Worm (Caenorhabditis elegans) whole organism, young adult: ENCODE measurements around the gene dpy-23.

Experiments used
- F49E8.2 ChIP-seq: sonication (generic microtip); optimal IDR thresholded peaks from 3 replicates; lab custom pipeline; 2017; ENCODE audit warnings: missing genetic modification characterization, mild to moderate bottlenecking, missing compliant biosample characterization, antibody characterized with exemption, moderate library complexity; ENCODE audit not compliant: insufficient read depth
- Y53F4B.3 ChIP-seq: fragments of 200-800 bp; sonication (Bioruptor generic); IDR thresholded peaks from 2 replicates; pipeline ENCODE4 v1.3.6; 2022; ENCODE audit warnings: missing genetic modification reagents, missing genetic modification characterization, missing compliant biosample characterization
- Y79H2A.3 ChIP-seq: fragments of 200-800 bp; sonication (Bioruptor generic); conservative IDR thresholded peaks from 2 replicates; pipeline ENCODE4 v1.3.6; 2022; ENCODE audit warnings: missing genetic modification reagents, missing genetic modification characterization, missing compliant biosample characterization
- akir-1 ChIP-seq: fragments of 200-800 bp; sonication (Bioruptor generic); optimal IDR thresholded peaks from 2 replicates; lab custom pipeline; 2018; ENCODE audit warnings: mild to moderate bottlenecking, missing genetic modification characterization, moderate library complexity, missing compliant biosample characterization
- ama-1 ChIP-seq, 3 experiments: fragments of 150-350 bp in 1 of 3; sonication (generic microtip) in 2 of 3; optimal IDR thresholded peaks; 2 replicates each; lab custom pipeline; 2014 to 2018; ENCODE audit warnings: missing biosample characterization in 2 of 3, missing genetic modification characterization in 2 of 3, missing genetic modification reagents in 2 of 3
- ccch-3 ChIP-seq: fragments of 200-800 bp; sonication (Bioruptor generic); optimal IDR thresholded peaks from 2 replicates; lab custom pipeline; 2018; ENCODE audit warnings: mild to moderate bottlenecking, missing genetic modification characterization, missing compliant biosample characterization
- gei-17 ChIP-seq: fragments of 200-800 bp; sonication (Bioruptor generic); optimal IDR thresholded peaks from 2 replicates; lab custom pipeline; 2018; ENCODE audit warnings: mild to moderate bottlenecking, missing genetic modification characterization, missing compliant biosample characterization
- him-1 ChIP-seq: sonication (generic microtip); optimal IDR thresholded peaks from 2 replicates; lab custom pipeline; 2016; ENCODE audit warnings: missing genotype, missing genetic modification reagents, missing genetic modification characterization, missing compliant biosample characterization
- nhr-179 ChIP-seq: sonication (generic microtip); optimal IDR thresholded peaks from 2 replicates; lab custom pipeline; 2016; ENCODE audit warnings: mild to moderate bottlenecking, missing genetic modification characterization, missing compliant biosample characterization
- sea-2 ChIP-seq: fragments of 200-800 bp; sonication (Bioruptor generic); IDR thresholded peaks from 2 replicates; pipeline ENCODE4 v1.3.6; 2022; ENCODE audit warnings: missing genetic modification characterization, missing compliant biosample characterization
- sptf-2 ChIP-seq: fragments of 200-800 bp; sonication (Bioruptor generic); optimal IDR thresholded peaks from 2 replicates; lab custom pipeline; 2018; ENCODE audit warnings: mild to moderate bottlenecking, missing genetic modification characterization, missing compliant biosample characterization
- tlf-1 ChIP-seq: fragments of 200-800 bp; sonication (Bioruptor generic); optimal IDR thresholded peaks from 2 replicates; lab custom pipeline; 2018; ENCODE audit warnings: mild to moderate bottlenecking, missing genetic modification characterization, missing compliant biosample characterization
- ztf-26 ChIP-seq: sonication (generic microtip); optimal IDR thresholded peaks from 2 replicates; lab custom pipeline; 2017; ENCODE audit warnings: missing genetic modification characterization, missing compliant biosample characterization
- ztf-3 ChIP-seq: fragments of 200-800 bp; sonication (Bioruptor generic); optimal IDR thresholded peaks from 2 replicates; lab custom pipeline; 2018; ENCODE audit warnings: mild to moderate bottlenecking, missing genetic modification characterization, missing compliant biosample characterization

DNA sequence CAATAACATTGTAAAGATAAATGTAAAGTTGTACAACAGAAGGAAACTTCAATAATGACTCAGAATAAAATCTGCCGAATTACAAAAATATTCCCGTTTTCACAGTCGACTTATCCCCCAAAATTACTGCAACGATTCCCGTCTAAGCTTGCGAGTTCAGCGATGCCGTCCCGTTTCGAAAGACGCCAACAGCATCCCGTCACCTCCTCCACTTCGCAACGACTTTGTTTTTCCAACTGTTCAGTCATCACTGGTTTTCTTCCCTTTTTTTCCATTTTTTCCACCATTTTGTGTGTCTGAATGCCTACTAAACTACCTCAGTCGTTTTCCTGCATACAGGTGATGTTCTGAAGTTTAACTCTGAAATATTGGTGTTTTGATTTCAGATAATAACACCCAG, 51.5 kb downstream of the dpy-23 start, which contains the start of gene F15A8.1:
- no peak for TF ChIP-seq akir-1 (GFP tag; lab: Kevin White, UChicago)
- TF ChIP-seq ccch-3 (GFP tag; lab: Kevin White, UChicago): no peak
- no peak for TF ChIP-seq Y79H2A.3 (GFP tag; lab: Robert Waterston, UW)
- no peak for TF ChIP-seq sptf-2
- TF ChIP-seq sea-2 (GFP tag; lab: Robert Waterston, UW): no peak
- TF ChIP-seq ztf-26 (tag; lab: Kevin White, UChicago): no peak
- no peak for TF ChIP-seq F49E8.2 (tag; lab: Kevin White, UChicago)
- no peak for TF ChIP-seq ama-1 (optimal IDR thresholded peaks at IDR 0.05; lab: Kevin White, UChicago)
- TF ChIP-seq ama-1 (GFP tag; optimal IDR thresholded peaks at IDR 0.05; lab: Kevin White, UChicago): no peak
- no peak for TF ChIP-seq him-1 (tag; lab: Kevin White, UChicago)
- no peak for TF ChIP-seq ztf-3 (GFP tag; lab: Kevin White, UChicago)
- TF ChIP-seq Y53F4B.3 (GFP tag; lab: Robert Waterston, UW): no peak
- no peak for TF ChIP-seq tlf-1
- TF ChIP-seq nhr-179 (tag; lab: Kevin White, UChicago): no peak
- no peak for TF ChIP-seq gei-17 (GFP tag; lab: Kevin White, UChicago)
